Fruit fly (Drosophila melanogaster) whole organism, adult: ENCODE measurements around the gene Plod.
A peak's percentile ranks its signal among the peaks of the same experiment; 100 is the strongest.

ENCODE experiments used
- CG11617 ChIP-seq: fragments of 200-800 bp; sonication (Bioruptor generic); optimal IDR thresholded peaks from 2 replicates; lab custom pipeline; 2017; ENCODE audit warnings: mild to moderate bottlenecking, missing biosample characterization, missing genetic modification reagents, missing genetic modification characterization
- CG12768 ChIP-seq: fragments of 200-800 bp; sonication (Bioruptor generic); optimal IDR thresholded peaks from 2 replicates; lab custom pipeline; 2017; ENCODE audit warnings: missing biosample characterization, missing genetic modification characterization, mild to moderate bottlenecking, moderate library complexity, missing genetic modification reagents
- CG14711 ChIP-seq: fragments of 200-800 bp; sonication (Bioruptor generic); optimal IDR thresholded peaks from 2 replicates; lab custom pipeline; 2018; ENCODE audit warnings: missing biosample characterization, mild to moderate bottlenecking, missing genetic modification characterization, moderate library complexity
- CG1620 ChIP-seq: fragments of 200-800 bp; sonication (Bioruptor generic); optimal IDR thresholded peaks from 2 replicates; lab custom pipeline; 2016; ENCODE audit warnings: missing biosample characterization, missing genetic modification characterization
- CG33017 ChIP-seq: fragments of 200-800 bp; sonication (Bioruptor generic); optimal IDR thresholded peaks from 2 replicates; lab custom pipeline; 2018; ENCODE audit warnings: missing biosample characterization, mild to moderate bottlenecking, missing genetic modification characterization, moderate library complexity
- CG5204 ChIP-seq: fragments of 200-800 bp; sonication (Bioruptor generic); optimal IDR thresholded peaks from 2 replicates; lab custom pipeline; 2016; ENCODE audit warnings: missing biosample characterization, missing genetic modification characterization
- CG7045 ChIP-seq: fragments of 200-800 bp; sonication (Bioruptor generic); optimal IDR thresholded peaks from 2 replicates; lab custom pipeline; 2017; ENCODE audit warnings: missing biosample characterization, mild to moderate bottlenecking, missing genetic modification characterization
- CG7101 ChIP-seq: fragments of 200-800 bp; sonication (Bioruptor generic); optimal IDR thresholded peaks from 2 replicates; lab custom pipeline; 2018; ENCODE audit warnings: missing biosample characterization, mild to moderate bottlenecking, missing genetic modification characterization, moderate library complexity
- Clk ChIP-seq: fragments of 200-800 bp; sonication (Bioruptor generic); optimal IDR thresholded peaks from 2 replicates; lab custom pipeline; 2017; ENCODE audit warnings: missing biosample characterization, missing genetic modification characterization
- Crg-1 ChIP-seq: fragments of 200-800 bp; sonication (Bioruptor generic); optimal IDR thresholded peaks from 2 replicates; lab custom pipeline; 2016; ENCODE audit warnings: missing biosample characterization, missing genetic modification characterization
- Hr96 ChIP-seq: fragments of 200-800 bp; sonication (Bioruptor generic); optimal IDR thresholded peaks from 2 replicates; lab custom pipeline; 2016; ENCODE audit warnings: missing biosample characterization, missing genetic modification characterization
- Mnt ChIP-seq: fragments of 200-800 bp; sonication (Bioruptor generic); optimal IDR thresholded peaks from 2 replicates; lab custom pipeline; 2016; ENCODE audit warnings: missing biosample characterization, mild to moderate bottlenecking, missing genetic modification characterization
- bab1 ChIP-seq: fragments of 200-800 bp; sonication (Bioruptor generic); optimal IDR thresholded peaks from 3 replicates; lab custom pipeline; 2019; ENCODE audit warnings: missing biosample characterization, mild to moderate bottlenecking, missing genetic modification characterization, moderate library complexity
- cic ChIP-seq: fragments of 200-800 bp; sonication (Bioruptor generic); optimal IDR thresholded peaks from 2 replicates; lab custom pipeline; 2017; ENCODE audit warnings: missing biosample characterization, mild to moderate bottlenecking, missing genetic modification characterization, moderate library complexity
- cnc ChIP-seq, 2 experiments: fragments of >200 bp; optimal IDR thresholded peaks; 2 replicates each; lab custom pipeline; 2017
- kay ChIP-seq: fragments of 200-800 bp; sonication (Bioruptor generic); peaks from one replicate; lab custom pipeline; 2016; ENCODE audit warnings: missing biosample characterization, missing genetic modification characterization, borderline replicate concordance
- ovo ChIP-seq: fragments of 200-800 bp; sonication (Bioruptor generic); optimal IDR thresholded peaks from 2 replicates; lab custom pipeline; 2016; ENCODE audit warnings: missing biosample characterization, missing genetic modification characterization
- pad ChIP-seq: fragments of 200-800 bp; sonication (Bioruptor generic); optimal IDR thresholded peaks from 3 replicates; lab custom pipeline; 2017; ENCODE audit warnings: missing biosample characterization, missing genetic modification characterization, mild to moderate bottlenecking, moderate library complexity, missing genetic modification reagents
- tj ChIP-seq: fragments of 200-800 bp; sonication (Bioruptor generic); optimal IDR thresholded peaks from 3 replicates; lab custom pipeline; 2017; ENCODE audit warnings: missing biosample characterization, mild to moderate bottlenecking, missing genetic modification characterization, moderate library complexity
- toe ChIP-seq: fragments of 200-800 bp; sonication (Bioruptor generic); optimal IDR thresholded peaks from 2 replicates; lab custom pipeline; 2016; ENCODE audit warnings: missing biosample characterization, missing genetic modification characterization

The Plod gene

dm6 chr3L:11248303-11248702, 42.5 kb upstream of the Plod start:
- TF ChIP-seq Hr96 (GFP tag; lab: Kevin White, UChicago) (no peak), CG33017 (no peak), bab1 (GFP tag; lab: Kevin White, UChicago) (peak; percentile 6), CG14711 (tag; lab: Kevin White, UChicago) (no peak), toe (GFP tag; lab: Kevin White, UChicago) (no peak), ovo (GFP tag; lab: Kevin White, UChicago) (no peak), Clk (GFP tag; lab: Kevin White, UChicago) (no peak), cic (GFP tag; lab: Kevin White, UChicago) (no peak), cnc (optimal IDR thresholded peaks at IDR 0.05; lab: Kevin White, UChicago) (no peak), CG7045 (GFP tag; lab: Kevin White, UChicago) (peak; percentile 34), CG1620 (GFP tag; lab: Kevin White, UChicago) (no peak), CG11617 (GFP tag; lab: Kevin White, UChicago) (no peak), pad (GFP tag; lab: Kevin White, UChicago) (no peak), tj (GFP tag; lab: Kevin White, UChicago) (peak; percentile 19), Mnt (GFP tag; lab: Kevin White, UChicago) (no peak), Crg-1 (GFP tag; lab: Kevin White, UChicago) (no peak), CG7101 (tag; lab: Kevin White, UChicago) (no peak), CG12768 (GFP tag; lab: Kevin White, UChicago) (no peak), CG5204 (no peak), kay (GFP tag; lab: Kevin White, UChicago) (no peak)

dm6 chr3L:11247370-11248255, 41.8 kb upstream of the Plod start:
- TF ChIP-seq cnc (optimal IDR thresholded peaks at IDR 0.05; lab: Kevin White, UChicago) (no peak), Mnt (GFP tag; lab: Kevin White, UChicago) (peak; percentile 23), CG14711 (tag; lab: Kevin White, UChicago) (no peak), toe (GFP tag; lab: Kevin White, UChicago) (no peak), CG7045 (GFP tag; lab: Kevin White, UChicago) (peak; percentile 39), tj (GFP tag; lab: Kevin White, UChicago) (peak; percentile 74), CG7101 (tag; lab: Kevin White, UChicago) (peak; percentile 29), CG11617 (GFP tag; lab: Kevin White, UChicago) (peak; percentile 24), CG33017 (peak; percentile 36), Crg-1 (GFP tag; lab: Kevin White, UChicago) (peak; percentile 41), ovo (GFP tag; lab: Kevin White, UChicago) (peak; percentile 34), CG5204 (no peak), cic (GFP tag; lab: Kevin White, UChicago) (peak; percentile 79), CG1620 (GFP tag; lab: Kevin White, UChicago) (peak; percentile 33), CG12768 (GFP tag; lab: Kevin White, UChicago) (peak; percentile 71), bab1 (GFP tag; lab: Kevin White, UChicago) (peak; percentile 64), pad (GFP tag; lab: Kevin White, UChicago) (peak; percentile 29), Hr96 (GFP tag; lab: Kevin White, UChicago) (no peak), kay (GFP tag; lab: Kevin White, UChicago) (peak; percentile 80), Clk (GFP tag; lab: Kevin White, UChicago) (no peak)

dm6 chr3L:11246046-11246887, 40.5 kb upstream of the Plod start:
- TF ChIP-seq Hr96 (GFP tag; lab: Kevin White, UChicago), result peak; percentile 69
- TF ChIP-seq CG11617 (GFP tag; lab: Kevin White, UChicago), result peak; percentile 43
- peak; percentile 49 for TF ChIP-seq ovo (GFP tag; lab: Kevin White, UChicago)
- TF ChIP-seq kay (GFP tag; lab: Kevin White, UChicago), result peak; percentile 91
- TF ChIP-seq Crg-1 (GFP tag; lab: Kevin White, UChicago), result no peak
- peak; percentile 44 for TF ChIP-seq CG5204
- TF ChIP-seq bab1 (GFP tag; lab: Kevin White, UChicago), result peak; percentile 47
- peak; percentile 73 for TF ChIP-seq tj (GFP tag; lab: Kevin White, UChicago)
- peak; percentile 7 for TF ChIP-seq CG14711 (tag; lab: Kevin White, UChicago)
- peak; percentile 58 for TF ChIP-seq CG7045 (GFP tag; lab: Kevin White, UChicago)
- peak; percentile 69 for TF ChIP-seq Clk (GFP tag; lab: Kevin White, UChicago)
- peak; percentile 68 for TF ChIP-seq cic (GFP tag; lab: Kevin White, UChicago)
- TF ChIP-seq toe (GFP tag; lab: Kevin White, UChicago), result peak; percentile 24
- peak; percentile 28 for TF ChIP-seq pad (GFP tag; lab: Kevin White, UChicago)
- TF ChIP-seq Mnt (GFP tag; lab: Kevin White, UChicago), result no peak
- peak; percentile 51 for TF ChIP-seq CG7101 (tag; lab: Kevin White, UChicago)
- peak; percentile 39 for TF ChIP-seq CG1620 (GFP tag; lab: Kevin White, UChicago)
- peak; percentile 65 for TF ChIP-seq CG33017
- no peak for TF ChIP-seq cnc (optimal IDR thresholded peaks at IDR 0.05; lab: Kevin White, UChicago)
- TF ChIP-seq CG12768 (GFP tag; lab: Kevin White, UChicago), result peak; percentile 92

dm6 chr3L:11244024-11244576, 38.3 kb upstream of the Plod start:
- TF ChIP-seq CG1620 (GFP tag; lab: Kevin White, UChicago) (no peak), Hr96 (GFP tag; lab: Kevin White, UChicago) (no peak)
